Worm (Caenorhabditis elegans): ENCODE measurements around the gene lab-2.
A peak's percentile ranks its signal among the peaks of the same experiment; 100 is the strongest.

The lab-2 gene

DNA sequence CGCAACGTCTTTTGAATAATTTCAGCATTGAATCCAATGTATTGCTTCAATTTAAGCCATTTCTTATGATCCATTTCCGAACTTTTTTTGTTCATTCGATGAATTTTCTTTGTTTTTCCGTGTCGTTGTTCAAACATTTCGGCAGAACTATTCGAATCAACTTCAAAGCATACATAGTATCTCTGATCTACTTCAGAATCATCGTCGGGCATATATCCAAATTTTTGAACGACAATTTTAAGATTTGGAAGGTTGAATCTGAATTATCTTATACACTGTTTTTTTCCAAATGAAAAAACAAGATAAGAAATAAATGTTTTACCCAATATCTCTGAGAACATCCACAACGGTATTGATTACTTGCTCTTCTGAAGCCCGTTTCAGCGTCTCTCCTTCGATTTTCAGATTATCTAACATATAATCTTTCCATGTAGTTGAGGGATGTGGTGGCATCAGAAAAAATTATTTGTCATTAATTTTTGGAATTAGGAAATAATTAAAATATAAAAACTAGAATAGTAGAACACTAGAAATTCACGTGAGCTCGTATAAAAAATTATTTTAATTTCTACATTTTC lies at the start of gene lab-2:
lab-2 (minus strand) TSS at position 453 of the 578 bp plus-strand sequence.
- TF ChIP-seq repo-1 (tag; optimal IDR thresholded peaks at IDR 0.05) (peak; percentile 67), let-526 (GFP tag; IDR thresholded peaks at IDR 0.05) (0 out of 2 replicates have a peak, but pooled peaks have one; percentile 9), dpff-1 (tag; optimal IDR thresholded peaks at IDR 0.05) (peak; percentile 40), nfyb-1 (GFP tag; IDR thresholded peaks at IDR 0.05) (peak; percentile 72; the same call in 1 of the 2 replicates), snpc-1.1 (tag; optimal IDR thresholded peaks at IDR 0.05; ENCODE audit: insufficient read depth) (no peak), chd-7 (tag; optimal IDR thresholded peaks at IDR 0.05) (peak; percentile 52), T26A5.8 (tag; optimal IDR thresholded peaks at IDR 0.05) (no peak), lin-40 (tag; optimal IDR thresholded peaks at IDR 0.05) (peak; percentile 18), madf-3 (GFP tag; IDR thresholded peaks at IDR 0.05) (no peak), madf-8 (GFP tag; conservative IDR thresholded peaks at IDR 0.05) (no peak), cebp-1 (GFP tag; IDR thresholded peaks at IDR 0.05) (no peak), cebp-1 (tag; optimal IDR thresholded peaks at IDR 0.05) (peak; percentile 33), C06A6.2 (GFP tag; conservative IDR thresholded peaks at IDR 0.05) (0 out of 2 replicates have a peak, but pooled peaks have one; percentile 10), B0035.1 (tag; optimal IDR thresholded peaks at IDR 0.05) (peak; percentile 26), Y56A3A.18 (GFP tag; IDR thresholded peaks at IDR 0.05) (peak; percentile 65; the same call in 1 of the 2 replicates), Y95B8A.8 (GFP tag; IDR thresholded peaks at IDR 0.05) (0 out of 2 replicates have a peak, but pooled peaks have one; percentile 8), him-1 (tag; optimal IDR thresholded peaks at IDR 0.05) (no peak), F57C9.4 (tag; optimal IDR thresholded peaks at IDR 0.05) (peak; percentile 70), zim-3 (tag; optimal IDR thresholded peaks at IDR 0.05) (peak; percentile 17), dpl-1 (GFP tag; optimal IDR thresholded peaks at IDR 0.05) (no peak), nhr-90 (tag; optimal IDR thresholded peaks at IDR 0.05) (no peak), ama-1 (optimal IDR thresholded peaks at IDR 0.05) (peak; percentile 51), ama-1 (GFP tag; optimal IDR thresholded peaks at IDR 0.05) (no peak), fkh-3 (tag; optimal IDR thresholded peaks at IDR 0.05) (peak; percentile 27), attf-6 (GFP tag; IDR thresholded peaks at IDR 0.05) (no peak), athp-1 (tag; optimal IDR thresholded peaks at IDR 0.05) (peak; percentile 78), lin-54 (GFP tag; optimal IDR thresholded peaks at IDR 0.05) (peak; percentile 10), atf-7 (tag; optimal IDR thresholded peaks at IDR 0.05) (peak; percentile 27), B0336.3 (GFP tag; IDR thresholded peaks at IDR 0.05) (peak; percentile 71), madf-6 (GFP tag; IDR thresholded peaks at IDR 0.05) (0 out of 2 replicates have a peak, but pooled peaks have one; percentile 34), F52B5.7 (tag; optimal IDR thresholded peaks at IDR 0.05) (peak; percentile 67), sptf-2 (GFP tag; optimal IDR thresholded peaks at IDR 0.05) (no peak), ztf-3 (GFP tag; optimal IDR thresholded peaks at IDR 0.05) (no peak), Y53G8AR.9 (GFP tag; conservative IDR thresholded peaks at IDR 0.05) (peak; percentile 53; the same call in 1 of the 2 replicates), ZK185.1 (tag; optimal IDR thresholded peaks at IDR 0.05; ENCODE audit: poor library complexity, severe bottlenecking) (no peak)

ce11 chrIII:7378945-7379344 lies 49.5 kb upstream of the lab-2 start, which contains the start of gene T20B12.7:
T20B12.7 (minus strand) TSS chrIII:7379045.
- TF ChIP-seq ets-4 (GFP tag; optimal IDR thresholded peaks at IDR 0.05) (no peak), tbp1 (GFP tag; optimal IDR thresholded peaks at IDR 0.05) (peak; percentile 60), aptf-3 (GFP tag; IDR thresholded peaks at IDR 0.05) (no peak), pbrm-1 (GFP tag; IDR thresholded peaks at IDR 0.05) (0 out of 2 replicates have a peak, but pooled peaks have one; percentile 8)
